Worm (Caenorhabditis elegans): Measurements from ENCODE around the gene zmp-5.

The zmp-5 gene

ce11 chrX:12640459-12640858 lies 6.5 kb upstream of the zmp-5 start, which contains the start of gene R09A8.5:
R09A8.5 (minus strand) TSS chrX:12640559.
- TF ChIP-seq unc-62 (GFP tag; optimal IDR thresholded peaks at IDR 0.05), result no peak

DNA sequence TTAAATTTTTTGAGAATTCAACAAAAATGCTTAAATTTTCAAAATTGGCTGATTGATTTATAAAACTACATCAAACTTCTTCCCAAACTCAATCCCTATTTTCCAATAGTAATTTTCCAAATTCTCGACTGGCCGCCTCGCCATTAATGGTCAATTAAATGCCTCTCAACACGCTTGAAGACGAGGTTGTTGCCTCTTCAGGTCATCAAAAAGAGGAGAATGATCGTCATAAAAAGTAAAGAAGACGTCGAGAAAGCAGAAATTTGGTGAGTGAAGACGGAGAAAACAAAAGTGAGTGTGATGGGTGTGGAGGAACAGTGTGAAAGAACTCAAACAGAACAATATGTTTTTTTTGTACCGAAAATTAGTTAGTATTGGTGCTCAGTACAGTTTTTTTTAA lies 6.0 kb upstream of the zmp-5 start:
- TF ChIP-seq unc-62 (GFP tag; optimal IDR thresholded peaks at IDR 0.05), result no peak

DNA sequence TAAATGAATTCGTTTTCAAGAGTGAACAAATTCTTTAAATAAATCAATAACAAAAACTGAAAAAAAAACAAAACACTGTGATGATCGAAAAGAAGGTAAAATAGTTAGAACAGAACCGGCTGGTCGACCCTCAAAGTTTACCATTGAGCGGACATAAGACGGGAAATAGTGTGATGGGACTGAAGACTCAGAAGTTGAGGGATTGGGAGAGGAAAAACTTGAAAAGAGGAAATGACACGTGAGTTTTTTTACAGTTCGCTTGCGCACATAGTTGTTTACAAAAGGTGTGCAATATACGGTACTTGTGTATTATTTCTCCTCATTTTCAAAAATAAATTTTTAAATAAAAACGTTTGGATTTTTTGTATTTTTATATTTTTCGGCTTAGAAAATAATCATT lies 4.0 kb upstream of the zmp-5 start:
- TF ChIP-seq unc-62 (GFP tag; optimal IDR thresholded peaks at IDR 0.05), result no peak

DNA sequence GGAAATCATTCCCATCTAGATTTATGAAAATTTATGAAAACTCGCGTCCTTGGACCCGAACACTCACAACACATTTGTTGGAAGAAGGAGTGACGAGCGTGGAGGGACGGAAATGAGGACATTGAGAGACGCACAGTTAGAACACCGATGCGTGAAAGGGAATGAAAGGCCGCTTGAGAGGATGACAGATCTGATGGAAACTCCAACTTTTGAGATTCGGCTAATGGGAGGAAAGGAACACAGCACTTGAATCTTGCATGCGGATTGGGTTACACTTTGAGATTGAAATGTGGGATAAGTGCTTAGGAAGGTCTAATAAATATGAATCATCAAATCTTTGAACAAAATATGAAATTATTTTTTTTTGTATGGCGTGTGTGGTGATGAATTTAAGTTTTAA lies 1.1 kb upstream of the zmp-5 start:
- TF ChIP-seq unc-62 (GFP tag; optimal IDR thresholded peaks at IDR 0.05), result no peak

DNA sequence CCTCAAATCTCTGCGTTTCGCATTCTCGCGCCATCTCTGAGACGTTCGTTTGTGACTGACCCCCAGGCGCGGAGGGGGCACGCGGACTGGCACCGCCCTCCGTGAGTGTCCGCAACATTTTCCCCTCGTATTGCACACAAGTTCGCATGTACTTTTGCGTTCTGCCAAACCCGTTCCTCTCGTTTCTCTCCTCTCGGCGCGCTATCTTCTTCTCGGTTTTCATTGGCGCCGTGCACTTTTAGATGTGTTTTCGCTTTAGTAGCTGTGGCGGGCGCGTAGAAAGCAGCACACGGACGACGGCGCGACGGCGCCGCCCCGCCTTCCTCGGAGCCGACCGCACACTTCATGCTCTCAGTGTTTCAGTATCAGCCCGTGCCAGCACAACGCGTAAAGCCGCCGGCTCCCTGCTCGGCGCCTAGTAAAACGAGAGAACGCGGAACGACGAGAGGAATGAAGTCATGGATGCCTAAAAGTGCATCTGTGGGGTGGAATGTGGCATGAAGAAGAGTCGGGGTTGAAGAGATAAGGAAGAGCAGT lies 8.5 kb downstream of the zmp-5 start:
- TF ChIP-seq unc-62 (GFP tag; optimal IDR thresholded peaks at IDR 0.05), result no peak

- no peak for TF ChIP-seq unc-62 (GFP tag; optimal IDR thresholded peaks at IDR 0.05)
Observed at ce11 chrX:12656420-12657033, 9.6 kb downstream of the zmp-5 start.

DNA sequence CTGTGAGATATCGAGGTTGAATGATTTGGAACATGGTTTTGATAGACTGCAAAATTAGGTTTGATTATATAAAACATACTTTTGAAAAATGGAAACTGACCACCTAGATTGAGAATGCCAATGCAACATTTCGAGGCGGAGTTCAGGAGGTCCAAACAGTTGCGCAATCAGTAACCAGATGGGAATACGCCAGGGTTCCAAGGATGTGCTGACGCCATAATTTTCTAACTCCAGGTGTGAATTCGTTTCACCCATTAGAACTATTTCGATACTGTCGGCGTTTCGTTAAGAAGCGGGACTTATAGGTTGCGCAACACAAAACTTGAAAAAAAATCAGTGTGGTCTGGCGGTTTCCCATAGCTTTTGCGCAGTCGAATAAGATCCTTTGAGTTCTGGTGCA lies 12.9 kb downstream of the zmp-5 start, which contains the start of gene C02B4.3:
Gene C02B4.3, minus strand, starts transcription at position 34 of the 400 bp plus-strand sequence.
- no peak for TF ChIP-seq unc-62 (GFP tag; optimal IDR thresholded peaks at IDR 0.05)

ce11 chrX:12661091-12661526 lies 14.2 kb downstream of the zmp-5 start:
- no peak for TF ChIP-seq unc-62 (GFP tag; optimal IDR thresholded peaks at IDR 0.05)

DNA sequence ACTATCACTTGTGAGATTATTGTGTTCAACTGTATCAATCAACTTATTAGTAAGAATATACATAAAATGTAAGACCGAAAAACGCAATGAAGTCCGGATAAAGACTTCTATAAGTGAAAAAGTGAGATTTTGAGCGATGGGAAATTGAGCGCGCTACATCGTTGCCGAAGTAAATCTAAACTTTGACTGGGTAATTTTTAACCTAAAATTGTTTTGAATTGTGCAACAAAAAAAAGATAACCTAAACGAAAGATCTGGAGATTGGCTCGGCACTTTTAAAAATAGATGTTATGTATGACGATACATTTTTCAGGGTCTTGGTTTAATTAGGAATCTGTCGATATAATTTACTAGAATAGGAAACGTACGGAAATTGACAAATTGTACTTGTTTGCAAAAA lies 16.2 kb downstream of the zmp-5 start:
- no peak for TF ChIP-seq unc-62 (GFP tag; optimal IDR thresholded peaks at IDR 0.05)

DNA sequence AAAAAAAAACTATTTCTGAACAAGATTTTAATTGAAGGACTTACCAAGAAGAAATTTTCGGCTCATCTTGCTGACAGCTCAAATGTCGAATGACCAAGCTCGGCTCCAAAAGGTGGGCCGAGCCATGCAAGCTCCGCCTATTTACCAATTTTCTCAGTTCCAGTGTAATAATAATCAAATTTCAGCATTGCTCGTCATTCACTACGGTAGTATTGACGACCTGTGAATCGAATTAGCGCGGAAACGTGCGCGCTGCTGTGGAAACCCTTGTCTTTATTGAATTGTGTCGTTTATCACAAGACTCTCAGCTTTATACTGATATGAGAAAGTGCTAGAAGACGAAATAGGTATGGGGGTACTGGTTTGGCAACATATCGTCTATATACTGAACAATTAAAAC lies 16.6 kb downstream of the zmp-5 start, which contains the start of gene nlp-76:
Gene nlp-76, minus strand, starts transcription at position 367 of the 400 bp plus-strand sequence.
- no peak for TF ChIP-seq unc-62 (GFP tag; optimal IDR thresholded peaks at IDR 0.05)

DNA sequence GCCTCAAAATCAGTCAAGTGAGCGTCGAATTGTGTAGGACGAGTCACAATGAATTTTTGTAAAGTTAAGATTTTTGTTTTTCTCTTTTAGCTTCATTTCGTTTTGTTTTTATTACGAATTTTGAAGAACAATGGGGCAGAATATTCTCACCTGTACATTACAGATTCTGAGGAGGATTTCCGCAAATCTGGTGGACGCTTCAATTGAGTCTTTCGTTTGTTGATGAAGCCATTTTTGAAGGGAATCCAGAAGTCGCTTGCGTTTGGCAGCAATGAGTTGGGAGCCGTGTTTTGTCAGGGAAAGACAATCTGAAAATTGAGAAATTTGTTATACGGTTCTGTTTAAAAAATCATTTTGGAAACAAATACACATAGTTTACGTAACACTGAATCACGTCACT lies 17.5 kb downstream of the zmp-5 start:
- TF ChIP-seq unc-62 (GFP tag; optimal IDR thresholded peaks at IDR 0.05), result no peak

- no peak for TF ChIP-seq unc-62 (GFP tag; optimal IDR thresholded peaks at IDR 0.05)
Observed at ce11 chrX:12664987-12665451, 18.1 kb downstream of the zmp-5 start.

DNA sequence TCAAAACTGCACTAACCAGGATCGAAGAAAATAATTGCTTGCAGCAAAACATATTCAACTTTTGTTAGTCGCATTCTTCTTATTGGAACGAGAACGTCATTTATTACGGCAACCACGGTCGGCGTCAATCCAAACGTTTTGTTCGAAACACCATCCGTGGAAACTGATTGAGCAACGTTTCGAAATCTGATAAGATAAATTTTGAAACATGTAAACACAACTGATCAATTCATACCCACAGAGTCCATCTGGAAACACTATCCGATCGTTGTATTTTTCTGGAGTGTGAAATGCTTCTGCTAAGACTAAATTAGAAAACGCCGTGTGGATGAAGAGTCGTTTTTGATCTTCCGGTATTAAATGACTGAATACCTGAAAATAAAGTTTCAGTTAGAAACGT lies 18.9 kb downstream of the zmp-5 start:
- TF ChIP-seq unc-62 (GFP tag; optimal IDR thresholded peaks at IDR 0.05), result no peak

- TF ChIP-seq unc-62 (GFP tag; optimal IDR thresholded peaks at IDR 0.05), result no peak
Observed at ce11 chrX:12667804-12668511, 21.0 kb downstream of the zmp-5 start, which contains the start of gene nhr-17. nhr-17 (minus strand) TSS chrX:12667854.

ce11 chrX:12668941-12669501 lies 22.1 kb downstream of the zmp-5 start:
- TF ChIP-seq unc-62 (GFP tag; optimal IDR thresholded peaks at IDR 0.05), result no peak

DNA sequence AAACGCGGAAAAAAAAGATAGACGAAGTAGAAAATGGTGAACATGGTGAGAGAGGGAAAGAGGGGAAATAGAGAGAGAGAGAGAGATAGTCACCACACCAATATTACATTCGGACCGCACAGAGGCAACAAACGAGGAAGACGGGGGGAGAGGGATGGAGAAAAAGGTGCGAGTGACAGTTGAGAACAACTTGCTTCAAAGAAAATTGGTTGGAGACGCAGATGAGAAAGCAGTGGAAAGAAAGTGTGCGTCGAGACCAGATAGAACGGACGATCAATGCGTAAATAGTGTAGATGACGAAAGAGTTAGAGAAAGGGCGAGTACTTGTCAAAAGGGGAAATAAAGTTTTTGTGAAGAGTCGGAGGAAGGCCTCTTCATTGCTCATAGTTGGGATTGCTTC lies 23.5 kb downstream of the zmp-5 start:
- no peak for TF ChIP-seq unc-62 (GFP tag; optimal IDR thresholded peaks at IDR 0.05)

All from whole organism, dauer.